Worm (Caenorhabditis elegans) whole organism, young adult: ENCODE results near the gene T20D4.11.

Experiments
- F33H1.4 ChIP-seq: fragments of 200-800 bp; sonication (Bioruptor generic); IDR thresholded peaks from 2 replicates; pipeline ENCODE4 v1.3.6; 2022; ENCODE audit warnings: missing genetic modification reagents, missing genetic modification characterization, missing compliant biosample characterization
- ceh-100 ChIP-seq: fragments of 200-800 bp; sonication (Bioruptor generic); IDR thresholded peaks from 2 replicates; pipeline ENCODE4 v1.3.6; 2022; ENCODE audit warnings: missing genetic modification reagents, missing genetic modification characterization, missing compliant biosample characterization
- ceh-27 ChIP-seq: fragments of 200-800 bp; sonication (Bioruptor generic); optimal IDR thresholded peaks from 2 replicates; lab custom pipeline; 2018; ENCODE audit warnings: mild to moderate bottlenecking, missing genetic modification characterization, moderate library complexity, missing compliant biosample characterization
- ceh-58 ChIP-seq: fragments of 200-800 bp; sonication (Bioruptor generic); IDR thresholded peaks from 2 replicates; pipeline ENCODE4 v1.3.6; 2022; ENCODE audit warnings: missing genetic modification characterization, missing compliant biosample characterization
- dox-1 ChIP-seq: fragments of 200-800 bp; sonication (Bioruptor generic); IDR thresholded peaks from 2 replicates; pipeline ENCODE4 v1.3.6; 2022; ENCODE audit warnings: missing genetic modification reagents, missing genetic modification characterization, missing compliant biosample characterization
- repo-1 ChIP-seq: sonication (generic microtip); optimal IDR thresholded peaks from 2 replicates; lab custom pipeline; 2017; ENCODE audit warnings: mild to moderate bottlenecking, missing genetic modification characterization, missing compliant biosample characterization
- ztf-22 ChIP-seq: fragments of 200-800 bp; sonication (Bioruptor generic); optimal IDR thresholded peaks from 2 replicates; lab custom pipeline; 2018; ENCODE audit warnings: mild to moderate bottlenecking, missing genetic modification characterization, moderate library complexity, missing compliant biosample characterization
- ztf-3 ChIP-seq: fragments of 200-800 bp; sonication (Bioruptor generic); optimal IDR thresholded peaks from 2 replicates; lab custom pipeline; 2018; ENCODE audit warnings: mild to moderate bottlenecking, missing genetic modification characterization, missing compliant biosample characterization
- ztf-6 ChIP-seq: fragments of 200-800 bp; sonication (Bioruptor generic); IDR thresholded peaks from 2 replicates; pipeline ENCODE4 v1.3.6; 2022; ENCODE audit warnings: missing genetic modification reagents, missing genetic modification characterization, missing compliant biosample characterization

DNA sequence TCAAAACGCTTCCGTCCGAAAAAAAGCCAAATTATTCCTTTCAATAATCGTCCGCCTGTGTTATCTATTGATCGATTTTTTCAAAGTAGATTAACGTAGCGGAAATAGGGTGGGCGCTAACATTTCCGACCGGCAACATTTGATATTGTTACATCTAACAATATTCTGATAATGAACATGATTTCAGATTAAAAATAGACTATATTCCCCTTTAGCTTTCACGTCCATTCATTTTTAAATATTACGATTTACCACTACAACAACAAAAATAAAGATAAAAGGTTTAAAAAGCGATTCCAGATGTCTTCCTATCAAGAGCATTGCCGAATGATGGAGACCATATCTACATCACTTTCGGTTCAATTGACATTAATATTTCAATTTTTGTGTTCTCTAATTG is 27.6 kb downstream of the T20D4.11 start, which contains the start of gene srab-22:
- TF ChIP-seq ceh-100 (GFP tag; lab: Robert Waterston, UW) (no peak), F33H1.4 (GFP tag; lab: Robert Waterston, UW) (no peak), ceh-58 (GFP tag; lab: Robert Waterston, UW) (no peak), ztf-22 (GFP tag; lab: Kevin White, UChicago) (no peak), ceh-27 (GFP tag; lab: Kevin White, UChicago) (no peak), dox-1 (GFP tag; lab: Robert Waterston, UW) (no peak), ztf-6 (GFP tag; lab: Robert Waterston, UW) (no peak), repo-1 (tag; lab: Kevin White, UChicago) (no peak), ztf-3 (GFP tag; lab: Kevin White, UChicago) (no peak)
